Fruit fly (Drosophila melanogaster) whole organism, embryonic: ENCODE measurements around the gene CG7065.

Experiments
- Antp ChIP-seq: fragments of 200-800 bp; sonication (Bioruptor generic); optimal IDR thresholded peaks from 3 replicates; lab custom pipeline; 2016; ENCODE audit warnings: missing biosample characterization, missing genetic modification characterization
- B-H1 ChIP-seq: fragments of 200-800 bp; sonication (Bioruptor generic); IDR thresholded peaks from 3 replicates; pipeline ENCODE4 v1.3.6; 2022; ENCODE audit warnings: missing biosample characterization, missing genetic modification characterization
- B-H2 ChIP-seq: fragments of 200-800 bp; sonication (Bioruptor generic); optimal IDR thresholded peaks from 2 replicates; lab custom pipeline; 2018; ENCODE audit warnings: missing biosample characterization, mild to moderate bottlenecking, missing genetic modification characterization
- CG10366 ChIP-seq: fragments of 200-800 bp; sonication (Bioruptor generic); IDR thresholded peaks from 2 replicates; pipeline ENCODE4 v1.3.6; 2022; ENCODE audit warnings: missing biosample characterization, missing genetic modification characterization
- CG11696 ChIP-seq: fragments of 200-800 bp; sonication (Bioruptor generic); IDR thresholded peaks from 2 replicates; pipeline ENCODE4 v1.3.6; 2022; ENCODE audit warnings: missing biosample characterization, missing genetic modification characterization
- CG11723 ChIP-seq: fragments of 200-800 bp; sonication (Bioruptor generic); optimal IDR thresholded peaks from 2 replicates; lab custom pipeline; 2017; ENCODE audit warnings: missing biosample characterization, mild to moderate bottlenecking, missing genetic modification characterization
- CG12155 ChIP-seq: fragments of 200-800 bp; sonication (Bioruptor generic); optimal IDR thresholded peaks from 3 replicates; lab custom pipeline; 2016; ENCODE audit warnings: missing biosample characterization, missing genetic modification characterization
- CG13894 ChIP-seq: fragments of 200-800 bp; sonication (Bioruptor generic); optimal IDR thresholded peaks from 3 replicates; lab custom pipeline; 2018; ENCODE audit warnings: missing biosample characterization, mild to moderate bottlenecking, missing genetic modification characterization, moderate library complexity
- CG15696 ChIP-seq: fragments of 200-800 bp; sonication (Bioruptor generic); optimal IDR thresholded peaks from 2 replicates; lab custom pipeline; 2019; ENCODE audit warnings: missing biosample characterization, mild to moderate bottlenecking, missing genetic modification characterization, moderate library complexity
- CG16813 ChIP-seq: fragments of 200-800 bp; sonication (Bioruptor generic); IDR thresholded peaks from 3 replicates; pipeline ENCODE4 v1.3.6; 2022; ENCODE audit warnings: missing biosample characterization, missing genetic modification characterization; ENCODE audit not compliant: partially characterized antibody
- CG17829 ChIP-seq: fragments of 200-800 bp; optimal IDR thresholded peaks from 2 replicates; lab custom pipeline; 2019; ENCODE audit warnings: missing biosample characterization, mild to moderate bottlenecking, missing genetic modification characterization, moderate library complexity
- CG17912 ChIP-seq: fragments of 200-800 bp; sonication (Bioruptor generic); optimal IDR thresholded peaks from 2 replicates; lab custom pipeline; 2018; ENCODE audit warnings: missing biosample characterization, mild to moderate bottlenecking, missing genetic modification characterization
- CG18476 ChIP-seq: fragments of 200-800 bp; sonication (Bioruptor generic); optimal IDR thresholded peaks from 2 replicates; lab custom pipeline; 2016; ENCODE audit warnings: missing biosample characterization, mild to moderate bottlenecking, missing genetic modification characterization
- CG2120 ChIP-seq: fragments of 200-800 bp; sonication (Bioruptor generic); optimal IDR thresholded peaks from 3 replicates; lab custom pipeline; 2016; ENCODE audit warnings: missing biosample characterization, missing genetic modification characterization
- CG30431 ChIP-seq: fragments of 200-800 bp; sonication (Bioruptor generic); optimal IDR thresholded peaks from 2 replicates; lab custom pipeline; 2017; ENCODE audit warnings: missing biosample characterization, missing genetic modification characterization
- CG31365 ChIP-seq: fragments of 200-800 bp; sonication (Bioruptor generic); optimal IDR thresholded peaks from 2 replicates; lab custom pipeline; 2018; ENCODE audit warnings: missing biosample characterization, mild to moderate bottlenecking, missing genetic modification characterization
- CG32767 ChIP-seq: fragments of 200-800 bp; sonication (Bioruptor generic); IDR thresholded peaks from 2 replicates; pipeline ENCODE4 v1.3.6; 2022; ENCODE audit warnings: missing biosample characterization, missing genetic modification characterization
- CG33557 ChIP-seq: fragments of 200-800 bp; sonication (Bioruptor generic); optimal IDR thresholded peaks from 2 replicates; lab custom pipeline; 2019; ENCODE audit warnings: missing biosample characterization, mild to moderate bottlenecking, missing genetic modification characterization, moderate library complexity
- CG3726 ChIP-seq: fragments of 200-800 bp; sonication (Bioruptor generic); IDR thresholded peaks from 3 replicates; pipeline ENCODE4, ENCODE4 v1.3.6; 2022; ENCODE audit warnings: missing biosample characterization, missing genetic modification characterization
- CG42726 ChIP-seq: fragments of 200-800 bp; sonication (Bioruptor generic); IDR thresholded peaks from 2 replicates; pipeline ENCODE4 v1.3.6; 2022; ENCODE audit warnings: missing biosample characterization, missing genetic modification characterization; ENCODE audit not compliant: partially characterized antibody
- CG4404 ChIP-seq: fragments of 200-800 bp; sonication (Bioruptor generic); IDR thresholded peaks from 2 replicates; pipeline ENCODE4 v1.3.6; 2022; ENCODE audit warnings: missing biosample characterization, missing genetic modification characterization
- CG5953 ChIP-seq: fragments of 200-800 bp; sonication (Bioruptor generic); IDR thresholded peaks from 2 replicates; pipeline ENCODE4 v1.3.6; 2022; ENCODE audit warnings: missing biosample characterization, missing genetic modification characterization
- CG6765 ChIP-seq: fragments of 200-800 bp; sonication (Bioruptor generic); optimal IDR thresholded peaks from 3 replicates; lab custom pipeline; 2017; ENCODE audit warnings: missing biosample characterization, mild to moderate bottlenecking, missing genetic modification characterization
- CG8944 ChIP-seq: fragments of 200-800 bp; sonication (Bioruptor generic); optimal IDR thresholded peaks from 3 replicates; lab custom pipeline; 2016; ENCODE audit warnings: missing biosample characterization, missing genetic modification characterization
- CG9727 ChIP-seq: fragments of 200-800 bp; sonication (Bioruptor generic); optimal IDR thresholded peaks from 3 replicates; lab custom pipeline; 2017; ENCODE audit warnings: missing biosample characterization, mild to moderate bottlenecking, missing genetic modification characterization
- CoRest ChIP-seq: fragments of 200-800 bp; sonication (Bioruptor generic); optimal IDR thresholded peaks from 3 replicates; lab custom pipeline; 2018; ENCODE audit warnings: missing biosample characterization, mild to moderate bottlenecking, missing genetic modification characterization, moderate library complexity
- D19A ChIP-seq: fragments of 200-800 bp; optimal IDR thresholded peaks from 3 replicates; lab custom pipeline; 2019; ENCODE audit warnings: missing biosample characterization, mild to moderate bottlenecking, missing genetic modification characterization, moderate library complexity
- Dip2 ChIP-seq: fragments of 200-800 bp; sonication (Bioruptor generic); IDR thresholded peaks from 2 replicates; pipeline ENCODE4 v1.3.6; 2022; ENCODE audit warnings: missing biosample characterization, missing genetic modification characterization
- Dip3 ChIP-seq: fragments of 200-800 bp; sonication (Bioruptor generic); optimal IDR thresholded peaks from 3 replicates; lab custom pipeline; 2016; ENCODE audit warnings: missing biosample characterization, missing genetic modification characterization
- Ets97D ChIP-seq: fragments of 200-800 bp; sonication (Bioruptor generic); optimal IDR thresholded peaks from 3 replicates; lab custom pipeline; 2016; ENCODE audit warnings: missing biosample characterization, missing genetic modification characterization
- GATAe ChIP-seq: fragments of 200-800 bp; sonication (Bioruptor generic); conservative IDR thresholded peaks from 2 replicates; pipeline ENCODE4 v1.3.6; 2022; ENCODE audit warnings: missing biosample characterization, missing genetic modification characterization
- HLHmδ ChIP-seq: fragments of 200-800 bp; sonication (Bioruptor generic); optimal IDR thresholded peaks from 2 replicates; lab custom pipeline; 2018; ENCODE audit warnings: missing biosample characterization, mild to moderate bottlenecking, missing genetic modification characterization, moderate library complexity
- Scr ChIP-seq: fragments of 200-800 bp; sonication (Bioruptor generic); IDR thresholded peaks from 2 replicates; pipeline ENCODE4 v1.3.6; 2022; ENCODE audit warnings: missing biosample characterization, missing genetic modification characterization; ENCODE audit not compliant: partially characterized antibody
- Six4 ChIP-seq: fragments of 200-800 bp; sonication (Bioruptor generic); optimal IDR thresholded peaks from 2 replicates; lab custom pipeline; 2016; ENCODE audit warnings: missing biosample characterization, missing genetic modification characterization
- Sox102F ChIP-seq: fragments of 200-800 bp; sonication (Bioruptor generic); optimal IDR thresholded peaks from 2 replicates; lab custom pipeline; 2018; ENCODE audit warnings: missing biosample characterization, mild to moderate bottlenecking, missing genetic modification characterization, moderate library complexity
- corto ChIP-seq: fragments of 200-800 bp; sonication (Bioruptor generic); optimal IDR thresholded peaks from 2 replicates; lab custom pipeline; 2016; ENCODE audit warnings: missing biosample characterization, mild to moderate bottlenecking, missing genetic modification characterization, moderate library complexity
- disco-r ChIP-seq: fragments of 200-800 bp; sonication (Bioruptor generic); optimal IDR thresholded peaks from 2 replicates; lab custom pipeline; 2016; ENCODE audit warnings: missing biosample characterization, missing genetic modification characterization
- ems ChIP-seq: fragments of 200-800 bp; sonication (Bioruptor generic); optimal IDR thresholded peaks from 3 replicates; lab custom pipeline; 2016; ENCODE audit warnings: missing biosample characterization, missing genetic modification characterization
- gcm ChIP-seq: fragments of 200-800 bp; sonication (Bioruptor generic); optimal IDR thresholded peaks from 2 replicates; lab custom pipeline; 2019; ENCODE audit warnings: missing biosample characterization, mild to moderate bottlenecking, missing genetic modification characterization, moderate library complexity
- hbn ChIP-seq: fragments of 200-800 bp; sonication (Bioruptor generic); IDR thresholded peaks from 2 replicates; pipeline ENCODE4 v1.3.6; 2022; ENCODE audit warnings: missing biosample characterization, missing genetic modification characterization; ENCODE audit not compliant: partially characterized antibody
- jigr1 ChIP-seq: fragments of 200-800 bp; sonication (Bioruptor generic); IDR thresholded peaks from 3 replicates; pipeline ENCODE4 v1.3.6; 2022; ENCODE audit warnings: missing biosample characterization, missing genetic modification characterization
- kay ChIP-seq: fragments of 200-800 bp; sonication (Bioruptor generic); optimal IDR thresholded peaks from 2 replicates; lab custom pipeline; 2016; ENCODE audit warnings: missing biosample characterization, missing genetic modification characterization
- ranshi ChIP-seq: fragments of 200-800 bp; sonication (Bioruptor generic); IDR thresholded peaks from 2 replicates; pipeline ENCODE4 v1.3.6; 2022; ENCODE audit warnings: missing biosample characterization, missing genetic modification characterization
- schlank ChIP-seq: fragments of 200-800 bp; sonication (Bioruptor generic); optimal IDR thresholded peaks from 2 replicates; lab custom pipeline; 2018; ENCODE audit warnings: missing biosample characterization, mild to moderate bottlenecking, missing genetic modification characterization
- sens-2 ChIP-seq: fragments of 200-800 bp; sonication (Bioruptor generic); IDR thresholded peaks from 2 replicates; pipeline ENCODE4 v1.3.6; 2022; ENCODE audit warnings: missing biosample characterization, missing genetic modification characterization
- seq ChIP-seq: fragments of 200-800 bp; sonication (Bioruptor generic); IDR thresholded peaks from 2 replicates; pipeline ENCODE4 v1.3.6; 2022; ENCODE audit warnings: missing biosample characterization, missing genetic modification characterization
- sisA ChIP-seq: fragments of 200-800 bp; sonication (Bioruptor generic); IDR thresholded peaks from 2 replicates; pipeline ENCODE4 v1.3.6; 2022; ENCODE audit warnings: missing biosample characterization, missing genetic modification characterization
- sug ChIP-seq: fragments of 200-800 bp; optimal IDR thresholded peaks from 2 replicates; lab custom pipeline; 2019; ENCODE audit warnings: missing biosample characterization, mild to moderate bottlenecking, missing genetic modification characterization, moderate library complexity
- tll ChIP-seq, 2 experiments: fragments of 200-800 bp in 1 of 2; fragments of >200 bp in 1 of 2; sonication (Bioruptor generic) in 1 of 2; optimal IDR thresholded peaks; 2 replicates each; lab custom pipeline; 2017 to 2019; ENCODE audit warnings: missing biosample characterization in 2 of 2, missing genetic modification characterization in 2 of 2, mild to moderate bottlenecking in 1 of 2, moderate library complexity in 1 of 2
- wor ChIP-seq: fragments of 200-800 bp; sonication (Bioruptor generic); IDR thresholded peaks from 2 replicates; pipeline ENCODE4 v1.3.6; 2022; ENCODE audit warnings: missing biosample characterization, missing genetic modification characterization
- z ChIP-seq: fragments of 200-800 bp; sonication (Bioruptor generic); IDR thresholded peaks from 3 replicates; pipeline ENCODE4 v1.3.6; 2022; ENCODE audit warnings: missing biosample characterization, missing genetic modification characterization

Gene CG7065

DNA sequence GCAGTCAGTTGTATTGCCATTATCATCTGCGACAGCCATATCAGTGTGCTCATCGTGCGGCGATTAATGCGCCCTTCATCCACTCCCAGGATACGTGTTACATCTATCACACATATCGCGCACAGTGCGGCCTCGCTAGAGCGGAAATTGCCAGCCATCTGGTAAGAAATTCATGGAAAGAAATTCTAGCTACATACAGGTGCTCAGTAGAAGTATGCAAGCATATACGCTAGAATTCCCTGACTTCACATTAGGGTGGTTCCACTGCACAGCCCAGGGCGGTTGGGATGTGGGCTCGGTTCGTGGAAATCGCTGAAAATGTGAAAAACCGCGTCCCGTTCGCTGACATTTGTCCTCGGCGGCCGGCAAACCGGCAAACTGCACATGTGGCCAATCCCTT, 1.1 kb upstream of the CG7065 start (continued):
- peak; percentile 38; the same call in 1 of the 2 replicates for TF ChIP-seq CG11696 (GFP tag; lab: Robert Waterston, UW)
- no peak for TF ChIP-seq disco-r
- peak; percentile 22 for TF ChIP-seq CG17912 (GFP tag; lab: Kevin White, UChicago)
- peak; percentile 82 for TF ChIP-seq CG15696 (tag; lab: Kevin White, UChicago)
- peak; percentile 25; the same call in 1 of the 3 replicates for TF ChIP-seq z (GFP tag; lab: Robert Waterston, UW)
- peak; percentile 75; the same call in 2 of the 3 replicates for TF ChIP-seq jigr1
- TF ChIP-seq CG31365 (tag; lab: Kevin White, UChicago) = peak; percentile 21
- no peak for TF ChIP-seq GATAe (GFP tag; lab: Robert Waterston, UW)
- no peak for TF ChIP-seq B-H2 (GFP tag; lab: Kevin White, UChicago)
- TF ChIP-seq ems (GFP tag; lab: Kevin White, UChicago) = peak; percentile 67
- TF ChIP-seq CG13894 (tag; lab: Kevin White, UChicago) = peak; percentile 31
- TF ChIP-seq gcm = peak; percentile 66
- peak; percentile 43 for TF ChIP-seq CG6765
- TF ChIP-seq tll (GFP tag; optimal IDR thresholded peaks at IDR 0.05; lab: Kevin White, UChicago) = no peak
- TF ChIP-seq ranshi (GFP tag; lab: Robert Waterston, UW) = peak; percentile 85
- TF ChIP-seq Scr (GFP tag; lab: Robert Waterston, UW) = no peak
- peak; percentile 58 for TF ChIP-seq CG12155
- TF ChIP-seq Dip2 = no peak
- no peak for TF ChIP-seq hbn
- peak; percentile 81 for TF ChIP-seq CG10366 (GFP tag; lab: Robert Waterston, UW)
- peak; percentile 85 for TF ChIP-seq CG4404 (GFP tag; lab: Robert Waterston, UW)
- TF ChIP-seq corto = no peak
- peak; percentile 68 for TF ChIP-seq Six4 (GFP tag; lab: Kevin White, UChicago)
- peak; percentile 70 for TF ChIP-seq CG17829 (tag; lab: Kevin White, UChicago)
- peak; percentile 74 for TF ChIP-seq CG9727 (GFP tag; lab: Kevin White, UChicago)
- TF ChIP-seq CG2120 (GFP tag; lab: Kevin White, UChicago) = peak; percentile 63
- TF ChIP-seq CG3726 (GFP tag; lab: Robert Waterston, UW) = peak; percentile 80; the same call in 2 of the 3 replicates
- TF ChIP-seq Antp = peak; percentile 86
- peak; percentile 58 for TF ChIP-seq Dip3 (GFP tag; lab: Kevin White, UChicago)
- TF ChIP-seq B-H1 (GFP tag; lab: Robert Waterston, UW) = peak; percentile 71
- peak; percentile 72 for TF ChIP-seq CG30431
- TF ChIP-seq HLHmδ (GFP tag; lab: Kevin White, UChicago) = no peak
- TF ChIP-seq CG42726 = no peak
- peak; percentile 71 for TF ChIP-seq CG33557
- peak; percentile 21 for TF ChIP-seq sug (tag; lab: Kevin White, UChicago)
- TF ChIP-seq sens-2 = peak; percentile 61; the same call in 1 of the 2 replicates
- peak; percentile 90 for TF ChIP-seq sisA
- no peak for TF ChIP-seq CG16813
- TF ChIP-seq CG11723 (GFP tag; lab: Kevin White, UChicago) = peak; percentile 41
- TF ChIP-seq CoRest (tag; lab: Kevin White, UChicago) = peak; percentile 72
- TF ChIP-seq CG8944 = peak; percentile 79
- peak; percentile 75; the same call in 1 of the 2 replicates for TF ChIP-seq wor (GFP tag; lab: Robert Waterston, UW)
- peak; percentile 71 for TF ChIP-seq D19A (tag; lab: Kevin White, UChicago)
- peak; percentile 70 for TF ChIP-seq CG32767
- TF ChIP-seq seq = peak; percentile 60; the same call in 1 of the 2 replicates
- TF ChIP-seq Sox102F (GFP tag; lab: Kevin White, UChicago) = no peak
- TF ChIP-seq Ets97D (GFP tag; lab: Kevin White, UChicago) = peak; percentile 31
- peak; percentile 39 for TF ChIP-seq CG18476 (GFP tag; lab: Kevin White, UChicago)
- TF ChIP-seq kay = peak; percentile 21
- TF ChIP-seq CG5953 = peak; percentile 65
- peak; percentile 16 for TF ChIP-seq schlank (tag; lab: Kevin White, UChicago)
